Fruit fly (Drosophila melanogaster): ENCODE data around the gene Dci.
A peak's percentile ranks its signal among the peaks of the same experiment; 100 is the strongest.
"Not testable (repeated sequence)": the region's sequence is repeated elsewhere in the genome, so short reads cannot be mapped to it uniquely, and the experiment has no call there.

Gene Dci

dm6 chr3L:857063-858015, 6.2 kb downstream of the Dci start, which contains the start of gene dpr20:
Gene dpr20, minus strand, starts transcription at chr3L:857248.
- TF ChIP-seq tj (GFP tag; optimal IDR thresholded peaks at IDR 0.05), result no peak
- no peak for TF ChIP-seq kay (GFP tag; ENCODE audit: borderline replicate concordance)
- TF ChIP-seq pad (GFP tag; optimal IDR thresholded peaks at IDR 0.05), result peak; percentile 92
- peak; percentile 8 for TF ChIP-seq Mnt (GFP tag; optimal IDR thresholded peaks at IDR 0.05)
- peak; percentile 10 for TF ChIP-seq CG11617 (GFP tag; optimal IDR thresholded peaks at IDR 0.05)
- TF ChIP-seq CG33017 (tag; optimal IDR thresholded peaks at IDR 0.05), result peak; percentile 87
- TF ChIP-seq CG14711 (tag; optimal IDR thresholded peaks at IDR 0.05), result peak; percentile 81
- no peak for TF ChIP-seq ovo (GFP tag; optimal IDR thresholded peaks at IDR 0.05)
- peak; percentile 85 for TF ChIP-seq CG7101 (tag; optimal IDR thresholded peaks at IDR 0.05)
- TF ChIP-seq CG12768 (GFP tag; optimal IDR thresholded peaks at IDR 0.05), result peak; percentile 91
- TF ChIP-seq Clk (GFP tag; optimal IDR thresholded peaks at IDR 0.05), result peak; percentile 82
- TF ChIP-seq Hr96 (GFP tag; optimal IDR thresholded peaks at IDR 0.05), result peak; percentile 88
- peak; percentile 84 for TF ChIP-seq CG5204 (GFP tag; optimal IDR thresholded peaks at IDR 0.05)
- TF ChIP-seq CG7045 (GFP tag; optimal IDR thresholded peaks at IDR 0.05), result peak; percentile 83
- TF ChIP-seq cnc (optimal IDR thresholded peaks at IDR 0.05), result no peak
- peak; percentile 93 for TF ChIP-seq toe (GFP tag; optimal IDR thresholded peaks at IDR 0.05)
- no peak for TF ChIP-seq CG1620 (GFP tag; optimal IDR thresholded peaks at IDR 0.05)
- no peak for TF ChIP-seq Crg-1 (GFP tag; optimal IDR thresholded peaks at IDR 0.05)
- no peak for TF ChIP-seq cic (GFP tag; optimal IDR thresholded peaks at IDR 0.05)
- no peak for TF ChIP-seq bab1 (GFP tag; optimal IDR thresholded peaks at IDR 0.05)

dm6 chr3L:865096-865495, 13.9 kb downstream of the Dci start, which contains the start of gene CG12502:
Gene CG12502, plus strand, starts transcription at chr3L:865396.
- not testable (repeated sequence) for TF ChIP-seq CG7101 (tag; optimal IDR thresholded peaks at IDR 0.05); pad (GFP tag; optimal IDR thresholded peaks at IDR 0.05); Hr96 (GFP tag; optimal IDR thresholded peaks at IDR 0.05)

- no peak for TF ChIP-seq CG7101 (tag; optimal IDR thresholded peaks at IDR 0.05)
- no peak for TF ChIP-seq CG12768 (GFP tag; optimal IDR thresholded peaks at IDR 0.05)
- no peak for TF ChIP-seq kay (GFP tag; ENCODE audit: borderline replicate concordance)
- no peak for TF ChIP-seq CG11617 (GFP tag; optimal IDR thresholded peaks at IDR 0.05)
- TF ChIP-seq cnc (optimal IDR thresholded peaks at IDR 0.05), result no peak
- no peak for TF ChIP-seq cic (GFP tag; optimal IDR thresholded peaks at IDR 0.05)
- no peak for TF ChIP-seq toe (GFP tag; optimal IDR thresholded peaks at IDR 0.05)
- TF ChIP-seq tj (GFP tag; optimal IDR thresholded peaks at IDR 0.05), result no peak
- TF ChIP-seq Crg-1 (GFP tag; optimal IDR thresholded peaks at IDR 0.05), result no peak
- no peak for TF ChIP-seq CG5204 (GFP tag; optimal IDR thresholded peaks at IDR 0.05)
- TF ChIP-seq ovo (GFP tag; optimal IDR thresholded peaks at IDR 0.05), result no peak
- no peak for TF ChIP-seq CG33017 (tag; optimal IDR thresholded peaks at IDR 0.05)
- no peak for TF ChIP-seq CG7045 (GFP tag; optimal IDR thresholded peaks at IDR 0.05)
- no peak for TF ChIP-seq Mnt (GFP tag; optimal IDR thresholded peaks at IDR 0.05)
- TF ChIP-seq Hr96 (GFP tag; optimal IDR thresholded peaks at IDR 0.05), result no peak
- TF ChIP-seq pad (GFP tag; optimal IDR thresholded peaks at IDR 0.05), result no peak
- TF ChIP-seq Clk (GFP tag; optimal IDR thresholded peaks at IDR 0.05), result no peak
- TF ChIP-seq CG14711 (tag; optimal IDR thresholded peaks at IDR 0.05), result no peak
These were observed 17.7 kb downstream of the Dci start for dm6 chr3L:868800-869199.

- peak; percentile 48 for TF ChIP-seq Mnt (GFP tag; optimal IDR thresholded peaks at IDR 0.05)
- TF ChIP-seq cic (GFP tag; optimal IDR thresholded peaks at IDR 0.05), result peak; percentile 43
- TF ChIP-seq CG7101 (tag; optimal IDR thresholded peaks at IDR 0.05), result no peak
- TF ChIP-seq CG12768 (GFP tag; optimal IDR thresholded peaks at IDR 0.05), result no peak
- peak; percentile 19 for TF ChIP-seq bab1 (GFP tag; optimal IDR thresholded peaks at IDR 0.05)
- peak; percentile 60 to 92 for TF ChIP-seq cnc (optimal IDR thresholded peaks at IDR 0.05)
- TF ChIP-seq CG14711 (tag; optimal IDR thresholded peaks at IDR 0.05), result peak; percentile 99
- TF ChIP-seq CG5204 (GFP tag; optimal IDR thresholded peaks at IDR 0.05), result no peak
- TF ChIP-seq tj (GFP tag; optimal IDR thresholded peaks at IDR 0.05), result peak; percentile 53
These were observed 20.6 kb downstream of the Dci start, which contains the start of gene Usp10 for dm6 chr3L:871713-872112. Gene Usp10, plus strand, starts transcription at chr3L:871899.

- no peak for TF ChIP-seq kay (GFP tag; ENCODE audit: borderline replicate concordance)
- TF ChIP-seq CG11617 (GFP tag; optimal IDR thresholded peaks at IDR 0.05), result peak; percentile 47
- TF ChIP-seq CG33017 (tag; optimal IDR thresholded peaks at IDR 0.05), result peak; percentile 15
- TF ChIP-seq pad (GFP tag; optimal IDR thresholded peaks at IDR 0.05), result peak; percentile 1
- TF ChIP-seq CG7045 (GFP tag; optimal IDR thresholded peaks at IDR 0.05), result no peak
- peak; percentile 10 for TF ChIP-seq CG1620 (GFP tag; optimal IDR thresholded peaks at IDR 0.05)
- peak; percentile 21 for TF ChIP-seq CG7101 (tag; optimal IDR thresholded peaks at IDR 0.05)
- peak; percentile 35 for TF ChIP-seq Crg-1 (GFP tag; optimal IDR thresholded peaks at IDR 0.05)
- no peak for TF ChIP-seq CG5204 (GFP tag; optimal IDR thresholded peaks at IDR 0.05)
- no peak for TF ChIP-seq bab1 (GFP tag; optimal IDR thresholded peaks at IDR 0.05)
- peak; percentile 75 for TF ChIP-seq toe (GFP tag; optimal IDR thresholded peaks at IDR 0.05)
- TF ChIP-seq CG12768 (GFP tag; optimal IDR thresholded peaks at IDR 0.05), result peak; percentile 28
- TF ChIP-seq ovo (GFP tag; optimal IDR thresholded peaks at IDR 0.05), result no peak
- no peak for TF ChIP-seq Clk (GFP tag; optimal IDR thresholded peaks at IDR 0.05)
- TF ChIP-seq cnc (optimal IDR thresholded peaks at IDR 0.05), result no peak
- peak; percentile 30 for TF ChIP-seq CG14711 (tag; optimal IDR thresholded peaks at IDR 0.05)
- TF ChIP-seq Mnt (GFP tag; optimal IDR thresholded peaks at IDR 0.05), result peak; percentile 55
- TF ChIP-seq Hr96 (GFP tag; optimal IDR thresholded peaks at IDR 0.05), result peak; percentile 57
- TF ChIP-seq tj (GFP tag; optimal IDR thresholded peaks at IDR 0.05), result peak; percentile 22
- TF ChIP-seq cic (GFP tag; optimal IDR thresholded peaks at IDR 0.05), result no peak
These were observed 21.3 kb downstream of the Dci start for dm6 chr3L:872389-872972.

Data from whole organism, adult.